Worm (Caenorhabditis elegans) whole organism, L4 larva: ENCODE measurements around the gene Y22D7AL.4.
A peak's percentile ranks its signal among the peaks of the same experiment; 100 is the strongest.

Source experiments
- F10B5.3 ChIP-seq: sonication (generic microtip); optimal IDR thresholded peaks from 2 replicates; lab custom pipeline; 2016; ENCODE audit warnings: mild to moderate bottlenecking, missing genetic modification characterization, missing compliant biosample characterization
- T26A8.4 ChIP-seq: fragments of 200-800 bp; sonication (Bioruptor generic); IDR thresholded peaks from 2 replicates; pipeline ENCODE4 v1.3.6; 2022; ENCODE audit warnings: missing genetic modification characterization, missing compliant biosample characterization
- Y48G9A.11 ChIP-seq: fragments of 200-800 bp; sonication (Bioruptor generic); IDR thresholded peaks from 2 replicates; pipeline ENCODE4 v1.3.6; 2022; ENCODE audit warnings: missing genetic modification reagents, missing genetic modification characterization, missing compliant biosample characterization
- aha-1 ChIP-seq: fragments of 150-350 bp; peaks from one replicate; lab custom pipeline; 2014; ENCODE audit warnings: missing biosample characterization, missing genetic modification characterization
- dmd-8 ChIP-seq: fragments of 200-800 bp; sonication (Bioruptor generic); IDR thresholded peaks from 2 replicates; pipeline ENCODE4 v1.3.6; 2022; ENCODE audit warnings: missing genetic modification characterization, missing compliant biosample characterization
- lin-1 ChIP-seq: fragments of 200-800 bp; sonication (Bioruptor generic); IDR thresholded peaks from 2 replicates; pipeline ENCODE4 v1.3.6; 2022; ENCODE audit warnings: missing genetic modification reagents, missing genetic modification characterization, missing compliant biosample characterization
- unc-130 ChIP-seq: sonication (generic microtip); optimal IDR thresholded peaks from 2 replicates; lab custom pipeline; 2016; ENCODE audit warnings: missing genetic modification reagents, missing genetic modification characterization, missing compliant biosample characterization
- zfp-3 ChIP-seq: fragments of 200-800 bp; sonication (Bioruptor generic); conservative IDR thresholded peaks from 2 replicates; pipeline ENCODE4 v1.3.6; 2022; ENCODE audit warnings: missing genetic modification reagents, missing genetic modification characterization, missing compliant biosample characterization

The Y22D7AL.4 gene

ce11 chrIII:1682262-1682661 is 55.8 kb downstream of the Y22D7AL.4 start (continued):
- TF ChIP-seq zfp-3 (GFP tag; lab: Robert Waterston, UW), result no peak
- TF ChIP-seq T26A8.4 (GFP tag; lab: Robert Waterston, UW), result no peak
- peak; percentile 5 for TF ChIP-seq aha-1 (tag; lab: Kevin White, UChicago)
- no peak for TF ChIP-seq Y48G9A.11 (GFP tag; lab: Robert Waterston, UW)
- TF ChIP-seq F10B5.3, result no peak
- no peak for TF ChIP-seq dmd-8 (GFP tag; lab: Robert Waterston, UW)
- TF ChIP-seq lin-1 (GFP tag; lab: Robert Waterston, UW), result no peak
- no peak for TF ChIP-seq unc-130 (GFP tag; lab: Kevin White, UChicago)
